Fruit fly (Drosophila melanogaster) whole organism, embryonic: ENCODE measurements around the gene CG7675.

Experiments used
- CG14441 ChIP-seq: fragments of 200-800 bp; sonication (Bioruptor generic); IDR thresholded peaks from 2 replicates; pipeline ENCODE4 v1.3.6; 2022; ENCODE audit warnings: missing biosample characterization, missing genetic modification characterization
- CG34376 ChIP-seq: fragments of 200-800 bp; sonication (Bioruptor generic); optimal IDR thresholded peaks from 2 replicates; lab custom pipeline; 2018; ENCODE audit warnings: missing biosample characterization, mild to moderate bottlenecking, missing genetic modification characterization
- CoRest ChIP-seq: fragments of 200-800 bp; sonication (Bioruptor generic); optimal IDR thresholded peaks from 3 replicates; lab custom pipeline; 2018; ENCODE audit warnings: missing biosample characterization, mild to moderate bottlenecking, missing genetic modification characterization, moderate library complexity
- Sin3A ChIP-seq: fragments of >200 bp; optimal IDR thresholded peaks from 2 replicates; lab custom pipeline; 2018
- dm ChIP-seq: fragments of 200-800 bp; sonication (Bioruptor generic); optimal IDR thresholded peaks from 3 replicates; lab custom pipeline; 2016; ENCODE audit warnings: missing biosample characterization, missing genetic modification characterization
- gcm2 ChIP-seq: fragments of 200-800 bp; sonication (Bioruptor generic); optimal IDR thresholded peaks from 2 replicates; lab custom pipeline; 2016; ENCODE audit warnings: missing biosample characterization, missing genetic modification characterization
- gem ChIP-seq: fragments of 200-800 bp; sonication (Bioruptor generic); optimal IDR thresholded peaks from 2 replicates; lab custom pipeline; 2019; ENCODE audit warnings: missing biosample characterization, mild to moderate bottlenecking, missing genetic modification characterization, moderate library complexity
- grau ChIP-seq: fragments of 200-800 bp; optimal IDR thresholded peaks from 3 replicates; lab custom pipeline; 2019; ENCODE audit warnings: missing biosample characterization, mild to moderate bottlenecking, missing genetic modification characterization, moderate library complexity
- pan ChIP-seq, 4 experiments: fragments of >200 bp in 3 of 4; fragments of 200-800 bp in 1 of 4; sonication (Bioruptor generic) in 1 of 4; optimal IDR thresholded peaks in 3 of 4; IDR thresholded peaks in 1 of 4; 2 replicates each; pipeline versions ENCODE4 v1.3.6 to Lab custom; 2017 to 2022; ENCODE audit warnings: missing biosample characterization in 2 of 4, missing genetic modification characterization in 2 of 4, mixed read lengths in 1 of 4
- pros ChIP-seq: fragments of 200-800 bp; sonication (Bioruptor generic); optimal IDR thresholded peaks from 3 replicates; lab custom pipeline; 2019; ENCODE audit warnings: missing biosample characterization, mild to moderate bottlenecking, missing genetic modification characterization, moderate library complexity
- row ChIP-seq: fragments of 200-800 bp; sonication (Bioruptor generic); IDR thresholded peaks from 3 replicates; pipeline ENCODE4 v1.3.6; 2022; ENCODE audit warnings: missing biosample characterization, missing genetic modification characterization
- tio ChIP-seq: fragments of 200-800 bp; sonication (Bioruptor generic); optimal IDR thresholded peaks from 2 replicates; lab custom pipeline; 2017; ENCODE audit warnings: missing biosample characterization, missing genetic modification characterization, inconsistent platforms

Gene CG7675

DNA sequence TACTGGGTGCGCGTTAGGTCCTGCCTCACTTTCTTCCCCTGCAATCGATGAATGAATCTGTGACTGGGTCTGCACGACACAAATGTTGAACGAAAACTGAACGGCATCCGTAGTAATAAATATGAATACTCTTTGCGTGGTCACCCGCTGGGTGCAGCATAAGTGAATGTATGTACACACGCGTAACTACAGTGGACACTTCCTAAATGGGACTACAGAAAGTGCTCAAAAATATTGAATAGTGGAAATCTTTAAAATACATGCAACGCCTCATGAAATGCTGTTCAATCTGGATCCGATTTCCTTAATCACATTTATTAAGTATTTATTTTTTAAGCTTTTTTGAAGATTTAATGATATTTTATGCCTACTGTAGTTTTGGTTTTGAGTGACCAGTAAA is 52.1 kb downstream of the CG7675 start, which contains the start of gene naz:
TSS of gene naz (minus strand) at position 101 of the 400 bp plus-strand sequence.
- TF ChIP-seq Sin3A (lab: Kevin White, UChicago) (no peak), CG14441 (GFP tag; lab: Robert Waterston, UW) (0 out of 2 replicates have a peak, but pooled peaks have one; percentile 5), pros (GFP tag; lab: Kevin White, UChicago) (no peak), dm (GFP tag; lab: Kevin White, UChicago) (no peak), gcm2 (GFP tag; lab: Kevin White, UChicago) (no peak), grau (tag; lab: Kevin White, UChicago) (peak; percentile 60), CG34376 (GFP tag; lab: Kevin White, UChicago) (no peak), pan (optimal IDR thresholded peaks at IDR 0.05; lab: Kevin White, UChicago) (no peak), pan (GFP tag; optimal IDR thresholded peaks at IDR 0.05 in 1 of 2, IDR thresholded peaks at IDR 0.05 in 1 of 2) (peak in 1 of 2 experiments; percentile 16), row (GFP tag; lab: Robert Waterston, UW) (0 out of 3 replicates have a peak, but pooled peaks have one; percentile 19), CoRest (tag; lab: Kevin White, UChicago) (no peak), tio (peak; percentile 8), gem (peak; percentile 7)
